Fruit fly (Drosophila melanogaster) ovary, adult (tissue): ENCODE data around the gene CG12983.

Experiments
- CG17801 ChIP-seq: fragments of 200-800 bp; optimal IDR thresholded peaks from 2 replicates; lab custom pipeline; 2019; ENCODE audit warnings: missing biosample characterization, mild to moderate bottlenecking, missing genetic modification characterization, moderate library complexity; ENCODE audit not compliant: partially characterized antibody

Gene CG12983

DNA sequence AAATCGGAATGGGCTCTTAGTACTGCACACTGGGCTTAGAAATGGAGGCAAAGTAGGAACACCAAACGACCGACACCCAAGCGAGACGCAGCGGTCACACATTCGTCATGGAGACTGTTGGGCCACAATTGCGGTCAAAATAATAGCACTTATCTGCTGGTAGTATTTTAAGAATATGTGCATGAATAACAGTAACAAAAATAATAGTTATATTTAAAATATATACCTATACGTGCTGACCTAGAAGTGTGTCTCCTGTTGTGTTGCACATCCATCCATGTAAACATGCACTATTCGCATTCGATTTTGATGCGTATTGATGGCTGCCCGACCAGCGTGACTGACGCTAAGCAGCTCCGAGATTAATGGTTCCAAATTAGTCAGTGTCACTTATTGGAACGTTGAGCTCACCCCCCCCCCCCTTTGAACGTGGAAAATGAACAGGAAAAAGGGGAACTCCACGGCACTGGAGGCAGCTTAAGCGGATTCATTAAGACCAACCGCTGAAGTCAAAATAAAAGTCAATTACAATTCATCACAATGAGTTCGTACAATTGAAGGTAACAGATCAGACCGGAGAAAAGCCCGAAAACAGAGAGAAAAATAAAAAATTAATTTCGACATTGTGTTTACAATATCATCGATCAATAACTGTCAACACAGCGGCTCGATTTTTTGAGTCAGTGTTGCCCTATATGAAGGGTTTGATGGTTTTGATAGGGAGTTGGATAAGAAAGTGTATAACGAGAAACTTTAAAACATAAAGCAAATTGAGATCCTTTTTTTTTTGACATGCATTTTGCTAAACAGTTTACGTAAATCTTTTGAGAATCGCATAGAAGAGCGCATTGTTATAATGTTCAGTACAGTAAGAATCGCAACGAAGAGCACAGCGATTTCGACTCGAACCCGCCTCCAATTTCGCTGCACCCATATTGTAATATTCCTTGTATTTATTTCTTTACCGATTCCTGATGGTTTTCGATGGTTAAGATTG lies 13.6 kb downstream of the CG12983 start:
- no peak for TF ChIP-seq CG17801 (GFP tag; lab: Kevin White, UChicago)

DNA sequence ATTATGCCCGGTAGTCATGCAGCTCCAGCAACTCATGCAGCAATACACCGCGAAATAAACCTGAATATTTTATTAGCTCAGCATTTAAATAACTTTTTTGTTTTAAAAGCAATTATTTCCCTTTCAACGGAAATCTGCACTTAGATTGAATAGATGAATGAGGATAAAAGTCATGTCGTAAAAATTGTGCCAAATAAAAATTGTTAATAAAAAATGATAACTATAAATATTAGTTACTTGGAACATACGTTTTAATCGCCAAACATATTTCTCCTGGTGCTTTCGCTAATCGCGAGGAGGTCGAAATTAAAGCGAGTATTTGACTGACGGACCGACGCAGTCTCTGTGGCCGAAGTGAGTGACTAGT lies 14.5 kb downstream of the CG12983 start:
- TF ChIP-seq CG17801 (GFP tag; lab: Kevin White, UChicago): no peak

DNA sequence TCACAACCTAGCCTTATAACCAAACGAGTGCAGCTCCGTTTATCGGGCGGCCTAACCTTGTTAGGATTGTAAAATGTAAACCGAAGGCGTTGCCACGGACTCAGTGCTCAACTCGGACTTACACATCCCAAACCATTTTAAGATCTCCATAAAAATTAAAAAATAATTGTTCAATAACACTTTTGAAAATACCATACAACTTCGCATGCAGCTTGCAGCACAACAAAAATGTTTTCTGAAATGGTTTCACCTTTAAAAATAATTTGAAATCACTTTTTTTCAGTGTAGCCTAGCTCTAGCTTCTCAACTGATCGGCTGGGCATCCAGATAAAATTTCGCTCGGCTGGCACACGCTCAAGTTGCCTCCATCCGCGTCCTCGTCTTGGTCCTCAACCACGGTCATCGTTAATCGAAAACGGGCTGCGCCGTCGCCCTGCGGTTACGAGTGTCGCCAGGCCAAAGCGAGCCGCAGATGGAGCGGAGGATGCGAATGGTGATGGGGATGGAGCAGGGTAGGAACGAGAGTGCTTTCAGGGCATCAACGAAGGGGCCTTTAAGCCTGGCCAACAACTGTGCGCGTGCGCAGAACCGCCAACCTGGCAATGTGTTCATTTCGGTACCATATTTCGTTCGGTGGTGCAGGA lies 15.0 kb downstream of the CG12983 start:
- no peak for TF ChIP-seq CG17801 (GFP tag; lab: Kevin White, UChicago)

DNA sequence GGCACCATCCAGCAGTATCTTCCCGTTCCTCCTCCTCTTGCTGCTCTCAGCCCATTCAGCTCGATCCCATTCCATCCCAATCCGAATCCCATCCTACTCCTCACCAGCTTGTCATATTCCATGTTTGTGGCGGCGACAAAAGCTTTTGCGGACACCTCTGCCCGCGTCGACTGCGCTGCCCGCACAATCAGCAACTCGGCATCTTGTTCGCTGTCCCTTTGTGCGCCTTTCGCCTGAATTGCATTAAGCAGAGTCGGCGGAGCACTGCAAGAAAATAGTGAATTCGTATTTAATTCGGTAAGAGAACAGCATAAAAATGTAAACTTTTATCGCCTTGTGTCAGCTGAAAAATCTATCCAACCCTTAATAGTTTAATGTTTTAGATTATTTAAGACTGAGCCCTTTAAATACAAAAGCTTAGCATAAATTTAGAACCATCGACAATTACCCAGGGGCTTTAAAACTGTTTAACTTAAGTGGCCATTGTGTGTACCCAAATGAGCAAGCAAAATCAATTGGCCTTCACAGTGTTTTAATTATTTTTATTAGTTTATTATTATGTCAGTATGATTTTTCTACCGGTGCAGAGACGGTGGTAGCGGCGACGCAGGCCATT lies 15.9 kb downstream of the CG12983 start:
- TF ChIP-seq CG17801 (GFP tag; lab: Kevin White, UChicago): peak; percentile 24

DNA sequence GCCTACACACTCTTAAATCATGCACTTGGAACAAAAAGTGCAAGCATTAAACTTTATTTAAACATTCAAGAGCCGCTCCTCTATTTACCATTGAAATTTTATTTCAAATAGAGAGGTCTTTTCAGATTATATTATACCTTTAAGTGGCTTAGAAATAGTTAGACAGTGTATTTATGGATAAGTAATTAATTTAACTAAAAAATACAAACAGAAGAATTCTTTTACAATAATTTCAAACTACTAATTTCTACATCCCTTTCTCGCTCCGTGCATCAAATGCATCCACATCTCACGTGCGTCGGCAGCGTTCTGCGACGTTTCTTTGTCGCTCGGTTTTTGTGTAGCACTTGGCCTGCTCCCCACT lies 16.4 kb downstream of the CG12983 start:
- TF ChIP-seq CG17801 (GFP tag; lab: Kevin White, UChicago): peak; percentile 55

DNA sequence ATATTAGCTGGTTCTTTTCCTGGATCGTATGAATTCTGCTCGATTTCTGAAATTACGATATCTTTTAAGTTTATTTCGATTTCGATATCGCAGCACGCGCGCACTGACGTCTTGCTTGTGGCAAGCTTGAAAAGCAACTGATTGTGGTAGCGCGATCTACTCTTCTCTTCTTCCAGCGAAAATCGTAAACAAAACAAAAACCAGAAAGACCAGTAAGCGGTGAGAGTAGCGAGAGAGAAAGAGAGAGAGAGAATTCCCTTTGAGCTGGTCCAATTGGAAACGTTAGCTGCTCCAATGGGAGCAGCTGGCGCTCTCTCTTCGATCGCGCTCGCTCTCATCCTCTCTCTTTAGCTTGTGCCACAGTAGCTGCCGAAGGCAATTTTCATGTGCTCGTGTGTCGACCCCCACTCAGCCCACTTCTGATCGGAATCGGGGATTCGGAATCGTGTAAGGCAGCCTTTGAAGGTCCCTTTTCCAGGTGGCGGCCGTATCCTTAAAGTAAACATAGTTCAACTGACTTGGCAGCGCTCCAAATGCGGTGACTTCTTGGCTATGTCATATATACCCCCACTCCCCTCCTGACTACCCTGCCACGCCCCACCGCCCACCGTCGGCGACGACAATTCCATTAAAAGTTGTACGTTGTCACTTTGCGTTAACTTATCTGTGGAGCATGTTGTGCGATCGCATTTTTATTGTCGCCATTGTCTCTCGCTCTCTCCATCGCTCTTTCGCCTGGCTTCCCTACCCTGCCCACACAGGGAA lies 17.0 kb downstream of the CG12983 start, which contains the start of gene fng:
Gene fng (minus strand): TSS at position 142 of the 765 bp plus-strand sequence.
- peak; percentile 57 for TF ChIP-seq CG17801 (GFP tag; lab: Kevin White, UChicago)

DNA sequence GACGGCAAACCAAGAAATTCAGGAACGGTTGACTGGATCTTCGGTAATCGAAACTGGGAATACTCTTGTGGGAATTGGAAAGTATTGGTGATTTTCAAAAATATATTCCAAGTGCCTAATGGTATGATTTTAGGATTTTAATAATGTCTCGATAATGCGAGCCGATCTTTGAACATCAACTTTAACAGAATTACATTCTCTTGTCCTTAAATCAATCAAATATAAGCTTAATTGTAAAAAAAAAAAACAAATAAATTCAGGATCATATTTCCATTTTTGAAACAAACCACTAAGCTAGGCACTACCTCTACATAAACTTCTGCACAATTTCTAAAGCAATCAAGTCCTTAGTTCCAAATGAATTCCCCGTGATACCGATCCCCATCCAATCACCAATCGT lies 18.2 kb downstream of the CG12983 start:
- no peak for TF ChIP-seq CG17801 (GFP tag; lab: Kevin White, UChicago)

DNA sequence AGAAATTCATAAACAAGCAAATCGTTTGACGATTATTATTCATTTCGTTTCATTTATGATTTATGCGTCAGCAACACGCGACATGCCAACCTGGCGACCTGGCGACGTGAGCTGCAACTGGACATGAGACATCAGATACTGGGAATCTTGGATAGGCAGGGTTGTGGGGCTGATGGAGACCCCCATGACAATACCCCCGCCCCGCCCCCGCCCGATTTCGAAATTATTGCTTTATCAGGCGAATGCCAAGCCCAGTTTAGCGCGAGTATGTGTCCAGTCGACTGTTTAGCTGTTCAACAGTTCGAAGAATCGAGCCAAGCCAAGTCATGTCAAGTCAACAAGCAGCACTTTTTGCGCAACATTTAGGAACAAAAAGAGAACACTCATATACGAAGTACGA lies 19.6 kb downstream of the CG12983 start:
- TF ChIP-seq CG17801 (GFP tag; lab: Kevin White, UChicago): no peak

DNA sequence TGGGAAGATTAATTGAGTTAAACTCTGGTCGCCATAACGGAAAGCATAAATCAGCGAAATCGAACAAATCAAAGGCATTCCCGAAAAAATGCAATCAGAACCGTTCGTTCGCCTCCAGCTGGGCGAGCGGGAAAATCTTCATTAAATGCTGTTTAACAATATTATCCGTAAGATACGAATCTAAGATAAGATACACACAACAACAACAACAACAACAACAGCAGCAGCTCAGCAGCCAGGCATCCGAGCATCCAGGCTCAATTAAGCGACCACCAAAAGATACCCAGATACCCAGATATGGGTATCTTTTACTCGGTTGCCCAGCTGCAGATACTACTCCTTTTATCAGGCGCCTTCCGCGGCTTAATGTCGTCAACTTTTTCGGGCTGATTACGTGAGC lies 20.5 kb downstream of the CG12983 start:
- TF ChIP-seq CG17801 (GFP tag; lab: Kevin White, UChicago): no peak

DNA sequence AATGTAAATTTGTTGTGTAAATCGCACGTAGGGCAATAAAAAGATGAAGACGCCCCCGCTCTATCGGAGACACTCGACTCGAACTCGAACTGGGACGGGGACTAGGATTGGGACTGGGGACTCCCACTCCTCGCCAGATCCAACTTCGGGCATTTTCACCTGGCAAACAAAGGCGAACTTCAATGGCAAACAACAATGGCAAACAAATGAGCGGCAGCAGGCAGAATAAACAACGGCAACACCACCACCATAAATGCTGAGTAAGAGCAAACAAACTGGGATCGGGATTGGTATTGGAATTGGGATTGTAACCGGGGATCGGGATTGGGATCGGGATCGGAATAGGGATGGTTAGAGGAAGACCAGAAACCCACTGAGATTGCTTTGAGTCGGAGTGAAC lies 22.4 kb downstream of the CG12983 start:
- TF ChIP-seq CG17801 (GFP tag; lab: Kevin White, UChicago): no peak

DNA sequence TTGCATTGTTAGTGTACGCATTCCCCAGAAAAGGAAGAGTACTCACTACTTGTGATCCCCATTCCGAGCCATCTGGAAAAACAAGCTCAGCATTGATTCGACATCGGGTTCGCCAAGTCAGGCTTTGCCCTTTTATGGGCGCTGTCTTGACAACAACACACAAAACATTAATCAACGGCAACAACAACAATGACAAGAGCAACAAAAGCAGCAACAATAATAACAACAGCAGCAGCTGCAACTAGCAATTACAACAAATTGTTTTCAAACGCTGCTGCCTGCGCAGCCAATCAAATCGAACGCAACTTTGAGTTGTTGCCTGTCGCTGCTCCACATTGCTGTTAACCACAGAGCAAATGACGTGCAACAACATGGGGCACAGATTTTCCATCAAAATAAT lies 24.5 kb downstream of the CG12983 start:
- no peak for TF ChIP-seq CG17801 (GFP tag; lab: Kevin White, UChicago)

DNA sequence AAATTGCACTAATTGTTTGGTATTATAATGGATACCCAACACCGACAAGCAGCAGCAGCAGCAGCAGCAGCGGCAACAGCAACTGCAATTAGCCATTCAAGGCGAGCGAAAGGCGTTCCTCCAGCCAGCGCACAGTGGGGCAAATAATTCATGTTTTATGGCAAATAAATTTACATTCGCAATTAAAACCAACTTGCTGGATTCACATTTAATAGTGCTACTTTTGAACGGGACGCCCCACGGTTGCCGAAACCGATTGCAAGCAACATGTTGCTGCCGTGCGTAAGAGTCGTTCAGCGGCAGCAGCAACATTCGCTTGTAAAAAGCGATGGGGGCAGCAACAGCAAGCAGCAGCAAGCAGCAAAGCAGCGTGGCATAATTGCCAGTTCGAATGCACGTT lies 32.9 kb downstream of the CG12983 start:
- no peak for TF ChIP-seq CG17801 (GFP tag; lab: Kevin White, UChicago)

DNA sequence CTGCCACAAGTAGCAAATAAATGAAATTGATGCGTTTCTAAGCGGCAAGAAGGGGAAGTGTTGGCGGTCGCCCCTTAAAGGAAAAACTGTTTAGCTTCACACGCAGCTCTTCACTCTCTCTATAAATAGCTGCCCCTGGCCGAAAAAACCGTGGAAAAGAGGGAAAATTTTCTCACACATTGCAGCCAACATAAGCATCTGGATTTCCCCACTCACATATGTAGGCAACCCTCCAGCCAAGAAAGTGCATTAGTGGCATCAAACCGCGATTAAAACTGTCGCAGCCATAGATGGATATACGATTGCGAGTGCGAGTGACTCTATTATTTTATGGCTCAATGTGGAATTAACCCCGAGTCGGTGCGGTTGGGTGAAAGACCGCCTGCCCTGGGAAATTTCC lies 34.0 kb downstream of the CG12983 start:
- TF ChIP-seq CG17801 (GFP tag; lab: Kevin White, UChicago): no peak

DNA sequence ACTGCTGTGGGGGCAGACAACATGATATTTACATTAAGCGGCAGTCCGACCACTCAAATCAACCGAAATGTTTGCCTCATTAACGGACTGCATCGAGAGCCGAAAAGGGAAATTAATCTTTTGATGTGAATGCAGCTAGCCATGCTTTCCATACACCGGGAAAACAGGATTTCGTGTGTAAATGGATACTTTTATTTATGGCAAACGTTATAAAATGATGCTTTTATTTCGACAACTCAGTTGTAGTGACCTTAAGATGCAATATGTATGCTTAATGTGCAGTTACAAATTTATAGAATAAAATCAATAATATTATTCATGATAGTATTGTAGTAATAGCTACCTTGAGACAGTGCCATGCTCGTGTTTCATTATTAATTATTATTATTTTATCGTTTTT lies 35.1 kb downstream of the CG12983 start:
- no peak for TF ChIP-seq CG17801 (GFP tag; lab: Kevin White, UChicago)
